Fruit fly (Drosophila melanogaster): ENCODE results near the gene Helz.

- TF ChIP-seq CG8478 (optimal IDR thresholded peaks at IDR 0.05) (no peak), CTCF (optimal IDR thresholded peaks at IDR 0.05) (no peak)
These were observed 31.0 kb upstream of the Helz start for dm6 chr3L:14758730-14759096.
